Fruit fly (Drosophila melanogaster): Measurements from ENCODE around the gene CG13856.

The CG13856 gene

DNA sequence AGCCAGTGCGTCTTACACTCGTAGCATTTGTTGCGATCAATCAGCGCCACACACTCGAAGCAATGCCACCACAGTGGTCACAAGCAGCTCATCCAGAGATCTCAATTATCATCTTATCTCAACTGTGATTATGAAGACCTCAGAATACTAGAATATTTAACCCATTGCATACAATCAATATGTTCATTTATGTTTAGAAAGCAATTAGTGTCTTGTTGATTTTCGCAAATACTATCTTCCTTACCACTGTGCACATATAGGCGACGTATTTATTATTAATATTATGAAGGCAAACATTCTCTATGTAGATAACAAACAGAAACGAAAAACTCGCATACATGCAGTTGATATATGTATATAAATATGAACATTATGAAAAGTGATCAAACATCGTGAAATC lies 43.6 kb upstream of the CG13856 start (continued):
- no peak for TF ChIP-seq Hmx (GFP tag; optimal IDR thresholded peaks at IDR 0.05)
- peak; percentile 74 for TF ChIP-seq CG17568 (GFP tag; optimal IDR thresholded peaks at IDR 0.05)
- TF ChIP-seq CG18476 (GFP tag; optimal IDR thresholded peaks at IDR 0.05): peak; percentile 84
- TF ChIP-seq CG11398 (GFP tag; optimal IDR thresholded peaks at IDR 0.05): peak; percentile 37
- TF ChIP-seq CG10267 (tag; optimal IDR thresholded peaks at IDR 0.05): peak; percentile 65
- TF ChIP-seq HLH4C (GFP tag; IDR thresholded peaks at IDR 0.05; ENCODE audit: partially characterized antibody): no peak
- TF ChIP-seq twi (tag; optimal IDR thresholded peaks at IDR 0.05): peak; percentile 42
- TF ChIP-seq Hsf (GFP tag; optimal IDR thresholded peaks at IDR 0.05): peak; percentile 51
- TF ChIP-seq Ssrp (tag; optimal IDR thresholded peaks at IDR 0.05): peak; percentile 58
- TF ChIP-seq nerfin-1 (tag; optimal IDR thresholded peaks at IDR 0.05): peak; percentile 69
- peak; percentile 82 for TF ChIP-seq CG2202 (tag; optimal IDR thresholded peaks at IDR 0.05)
- TF ChIP-seq CG11247 (GFP tag; IDR thresholded peaks at IDR 0.05): peak; percentile 77
- peak; percentile 22 for TF ChIP-seq CG5180 (GFP tag; optimal IDR thresholded peaks at IDR 0.05)
- no peak for TF ChIP-seq Hand (GFP tag; optimal IDR thresholded peaks at IDR 0.05)
- TF ChIP-seq CG12769 (tag; optimal IDR thresholded peaks at IDR 0.05): peak; percentile 65
- TF ChIP-seq maf-S (GFP tag; optimal IDR thresholded peaks at IDR 0.05): peak; percentile 12
- TF ChIP-seq odd (GFP tag; optimal IDR thresholded peaks at IDR 0.05): peak; percentile 55
- peak; percentile 57 for TF ChIP-seq CG17612 (GFP tag; IDR thresholded peaks at IDR 0.05)
- TF ChIP-seq CG17186 (GFP tag; optimal IDR thresholded peaks at IDR 0.05): peak; percentile 54
- TF ChIP-seq CG1529 (GFP tag; optimal IDR thresholded peaks at IDR 0.05): peak; percentile 81
- TF ChIP-seq da (GFP tag; optimal IDR thresholded peaks at IDR 0.05): no peak
- peak; percentile 86 for TF ChIP-seq CG6813 (GFP tag; optimal IDR thresholded peaks at IDR 0.05)
- peak; percentile 53 for TF ChIP-seq NfI (GFP tag; optimal IDR thresholded peaks at IDR 0.05)
- peak; percentile 12 for TF ChIP-seq Side (GFP tag; optimal IDR thresholded peaks at IDR 0.05)
- TF ChIP-seq wor (GFP tag; IDR thresholded peaks at IDR 0.05): 0 out of 2 replicates have a peak, but pooled peaks have one; percentile 16
- TF ChIP-seq so (GFP tag; IDR thresholded peaks at IDR 0.05): peak; percentile 58; the same call in 1 of the 3 replicates
- TF ChIP-seq jing (GFP tag; optimal IDR thresholded peaks at IDR 0.05): peak; percentile 23
- no peak for TF ChIP-seq CG1832 (GFP tag; optimal IDR thresholded peaks at IDR 0.05)
- TF ChIP-seq Mrtf (GFP tag; IDR thresholded peaks at IDR 0.05): peak; percentile 61; the same call in 2 of the 3 replicates
- no peak for TF ChIP-seq CG17912 (GFP tag; optimal IDR thresholded peaks at IDR 0.05)
- peak; percentile 66 for TF ChIP-seq CG10959 (GFP tag; IDR thresholded peaks at IDR 0.05)
- TF ChIP-seq ab (GFP tag; optimal IDR thresholded peaks at IDR 0.05): no peak
- TF ChIP-seq Antp (GFP tag; optimal IDR thresholded peaks at IDR 0.05): peak; percentile 20
- TF ChIP-seq BEAF-32 (GFP tag; optimal IDR thresholded peaks at IDR 0.05): no peak
- peak; percentile 59; the same call in 2 of the 3 replicates for TF ChIP-seq ken (GFP tag; IDR thresholded peaks at IDR 0.05)
- TF ChIP-seq hkb (optimal IDR thresholded peaks at IDR 0.05): no peak
- TF ChIP-seq hkb (GFP tag; IDR thresholded peaks at IDR 0.05): peak; percentile 74
- no peak for TF ChIP-seq crc (GFP tag; optimal IDR thresholded peaks at IDR 0.05)
- peak; percentile 54; the same call in 1 of the 2 replicates for TF ChIP-seq seq (GFP tag; IDR thresholded peaks at IDR 0.05)
- TF ChIP-seq sima (GFP tag; optimal IDR thresholded peaks at IDR 0.05): no peak
- TF ChIP-seq CG13296 (GFP tag; optimal IDR thresholded peaks at IDR 0.05): peak; percentile 57
- TF ChIP-seq D19A (tag; optimal IDR thresholded peaks at IDR 0.05): peak; percentile 60
- peak; percentile 77 for TF ChIP-seq Sox100B (GFP tag; optimal IDR thresholded peaks at IDR 0.05)
- TF ChIP-seq B-H1 (GFP tag; IDR thresholded peaks at IDR 0.05): peak; percentile 76
- TF ChIP-seq amos (GFP tag; IDR thresholded peaks at IDR 0.05; ENCODE audit: partially characterized antibody): no peak
- peak; percentile 53 for TF ChIP-seq chn (GFP tag; optimal IDR thresholded peaks at IDR 0.05)
- TF ChIP-seq tap (tag; optimal IDR thresholded peaks at IDR 0.05): peak; percentile 73
- TF ChIP-seq exex (tag; optimal IDR thresholded peaks at IDR 0.05): peak; percentile 41
- peak; percentile 59 for TF ChIP-seq Nf-YB (GFP tag; optimal IDR thresholded peaks at IDR 0.05)
- TF ChIP-seq CG12299 (tag; optimal IDR thresholded peaks at IDR 0.05): no peak
- TF ChIP-seq pita (GFP tag; optimal IDR thresholded peaks at IDR 0.05): no peak
